Fruit fly (Drosophila melanogaster) whole organism, wandering third instar larva: ENCODE results near the gene CG14564.

Experiments used
- CG32264 ChIP-seq: fragments of 200-800 bp; sonication (Bioruptor generic); optimal IDR thresholded peaks from 2 replicates; lab custom pipeline; 2016; ENCODE audit warnings: missing biosample characterization, missing genetic modification characterization
- CG9705 ChIP-seq: fragments of 200-800 bp; sonication (Bioruptor generic); optimal IDR thresholded peaks from 2 replicates; lab custom pipeline; 2018; ENCODE audit warnings: missing biosample characterization, mild to moderate bottlenecking, missing genetic modification characterization
- CrebA ChIP-seq: fragments of 200-800 bp; sonication (Bioruptor generic); optimal IDR thresholded peaks from 2 replicates; lab custom pipeline; 2016; ENCODE audit warnings: missing biosample characterization, mild to moderate bottlenecking, missing genetic modification characterization, borderline replicate concordance
- Dfd ChIP-seq: fragments of >200 bp; optimal IDR thresholded peaks from 2 replicates; lab custom pipeline; 2017; ENCODE audit warnings: missing biosample characterization, missing genetic modification characterization
- Dif ChIP-seq: fragments of 200-275, 200-300 bp; sonication (Bioruptor generic); optimal IDR thresholded peaks from 2 replicates; lab custom pipeline; 2018; ENCODE audit warnings: missing biosample characterization, missing genetic modification characterization; ENCODE audit not compliant: partially characterized antibody
- GATAd ChIP-seq: sonication (Bioruptor generic); optimal IDR thresholded peaks from 2 replicates; lab custom pipeline; 2016; ENCODE audit warnings: missing biosample characterization, missing genetic modification characterization
- HLH106 ChIP-seq: fragments of 200-800 bp; optimal IDR thresholded peaks from 3 replicates; lab custom pipeline; 2019; ENCODE audit warnings: missing biosample characterization, mild to moderate bottlenecking, missing genetic modification characterization, moderate library complexity
- Hnf4 ChIP-seq: fragments of 200-800 bp; sonication (Bioruptor generic); optimal IDR thresholded peaks from 2 replicates; lab custom pipeline; 2016; ENCODE audit warnings: missing biosample characterization, mild to moderate bottlenecking, missing genetic modification characterization
- Hr78 ChIP-seq: fragments of >200 bp; optimal IDR thresholded peaks from 2 replicates; lab custom pipeline; 2017; ENCODE audit warnings: missing biosample characterization, missing genetic modification characterization
- Hr83 ChIP-seq: fragments of 200-300 bp; sonication (Bioruptor generic); optimal IDR thresholded peaks from 2 replicates; lab custom pipeline; 2016; ENCODE audit warnings: missing biosample characterization, mild to moderate bottlenecking, missing genetic modification characterization, moderate library complexity; ENCODE audit not compliant: poor library complexity, severe bottlenecking
- Jra ChIP-seq: sonication (Bioruptor generic); optimal IDR thresholded peaks from 2 replicates; lab custom pipeline; 2016; ENCODE audit warnings: missing biosample characterization, missing genetic modification characterization
- N ChIP-seq: fragments of >200 bp; optimal IDR thresholded peaks from 2 replicates; lab custom pipeline; 2018; ENCODE audit warnings: missing biosample characterization, missing external identifiers, missing genetic modification characterization
- OdsH ChIP-seq: fragments of 200-800 bp; sonication (Bioruptor generic); optimal IDR thresholded peaks from 2 replicates; lab custom pipeline; 2016; ENCODE audit warnings: missing biosample characterization, mild to moderate bottlenecking, missing genetic modification characterization
- Rel ChIP-seq, 2 experiments: fragments of 200-800 bp; sonication (Bioruptor generic) in 1 of 2; optimal IDR thresholded peaks; 2 replicates in 1 of 2; 3 replicates in 1 of 2; lab custom pipeline; 2016 to 2019; ENCODE audit warnings: mild to moderate bottlenecking in 2 of 2, missing biosample characterization in 2 of 2, missing genetic modification characterization in 2 of 2, moderate library complexity in 1 of 2
- Sp1 ChIP-seq: fragments of 200-800 bp; sonication (Bioruptor generic); optimal IDR thresholded peaks from 3 replicates; lab custom pipeline; 2019; ENCODE audit warnings: missing biosample characterization, mild to moderate bottlenecking, missing genetic modification characterization, moderate library complexity
- Vsx2 ChIP-seq: fragments of 200-300, 225-300 bp; sonication (Bioruptor generic); optimal IDR thresholded peaks from 2 replicates; lab custom pipeline; 2018; ENCODE audit warnings: missing biosample characterization, missing genetic modification characterization; ENCODE audit not compliant: partially characterized antibody
- br ChIP-seq: fragments of 200-800 bp; sonication (Bioruptor generic); optimal IDR thresholded peaks from 2 replicates; lab custom pipeline; 2016; ENCODE audit warnings: missing biosample characterization, missing genetic modification characterization
- brk ChIP-seq: fragments of 200-800 bp; sonication (Bioruptor generic); optimal IDR thresholded peaks from 2 replicates; lab custom pipeline; 2016; ENCODE audit warnings: missing biosample characterization, mild to moderate bottlenecking, missing genetic modification characterization
- dl ChIP-seq, 2 experiments: fragments of 175-275, 200-275 bp in 1 of 2; fragments of 200-275 bp in 1 of 2; sonication (Bioruptor generic); optimal IDR thresholded peaks; lab custom pipeline; 2018; ENCODE audit warnings: mild to moderate bottlenecking in 2 of 2, missing biosample characterization in 2 of 2, missing genetic modification characterization in 2 of 2, moderate library complexity in 2 of 2; ENCODE audit not compliant: partially characterized antibody in 2 of 2, insufficient read depth in 1 of 2
- dmrt93B ChIP-seq: fragments of 200-800 bp; sonication (Bioruptor generic); optimal IDR thresholded peaks from 2 replicates; lab custom pipeline; 2018; ENCODE audit warnings: missing biosample characterization, mild to moderate bottlenecking, missing genetic modification characterization
- dsf ChIP-seq: sonication (Bioruptor generic); optimal IDR thresholded peaks from 2 replicates; lab custom pipeline; 2016; ENCODE audit warnings: missing biosample characterization, missing genetic modification characterization, borderline replicate concordance
- ey ChIP-seq: fragments of 200-800 bp; sonication (Bioruptor generic); optimal IDR thresholded peaks from 2 replicates; lab custom pipeline; 2016; ENCODE audit warnings: missing biosample characterization, missing genetic modification characterization
- foxo ChIP-seq, 2 experiments: fragments of 200-800 bp; sonication (Bioruptor generic); optimal IDR thresholded peaks; 2 replicates in 1 of 2; 3 replicates in 1 of 2; lab custom pipeline; 2016 to 2017; ENCODE audit warnings: missing biosample characterization in 2 of 2, missing genetic modification characterization in 2 of 2
- fru ChIP-seq: fragments of 200-800 bp; sonication (Bioruptor generic); optimal IDR thresholded peaks from 3 replicates; lab custom pipeline; 2016; ENCODE audit warnings: missing biosample characterization, mild to moderate bottlenecking, missing genetic modification characterization
- h ChIP-seq: fragments of 200-800 bp; sonication (Bioruptor generic); optimal IDR thresholded peaks from 3 replicates; lab custom pipeline; 2016; ENCODE audit warnings: missing biosample characterization, mild to moderate bottlenecking, missing genetic modification characterization
- jim ChIP-seq: fragments of 175-275, 200-325 bp; sonication (Bioruptor generic); optimal IDR thresholded peaks from 2 replicates; lab custom pipeline; 2016; ENCODE audit warnings: missing biosample characterization, mild to moderate bottlenecking, missing genetic modification characterization
- lola ChIP-seq: fragments of >200 bp; optimal IDR thresholded peaks from 2 replicates; lab custom pipeline; 2017; ENCODE audit warnings: missing biosample characterization, missing genetic modification characterization
- pan ChIP-seq: fragments of >200 bp; optimal IDR thresholded peaks from 2 replicates; lab custom pipeline; 2017
- psq ChIP-seq: fragments of 200-800 bp; sonication (Bioruptor generic); optimal IDR thresholded peaks from 3 replicates; lab custom pipeline; 2017; ENCODE audit warnings: missing biosample characterization, mild to moderate bottlenecking, missing genetic modification characterization, moderate library complexity
- rgr ChIP-seq: fragments of 200-800 bp; sonication (Bioruptor generic); optimal IDR thresholded peaks from 3 replicates; lab custom pipeline; 2016; ENCODE audit warnings: missing biosample characterization, mild to moderate bottlenecking, missing genetic modification characterization
- sage ChIP-seq: fragments of 200-800 bp; sonication (Bioruptor generic); optimal IDR thresholded peaks from 2 replicates; lab custom pipeline; 2016; ENCODE audit warnings: missing biosample characterization, mild to moderate bottlenecking, missing genetic modification characterization
- tai ChIP-seq: sonication (Bioruptor generic); optimal IDR thresholded peaks from 2 replicates; lab custom pipeline; 2016; ENCODE audit warnings: missing biosample characterization, missing genetic modification characterization
- usp ChIP-seq: fragments of >200 bp; optimal IDR thresholded peaks from 2 replicates; lab custom pipeline; 2017; ENCODE audit warnings: missing biosample characterization, missing genetic modification characterization
- woc ChIP-seq: sonication (Bioruptor generic); optimal IDR thresholded peaks from 2 replicates; lab custom pipeline; 2016; ENCODE audit warnings: missing biosample characterization, mild to moderate bottlenecking, missing genetic modification characterization

The CG14564 gene

DNA sequence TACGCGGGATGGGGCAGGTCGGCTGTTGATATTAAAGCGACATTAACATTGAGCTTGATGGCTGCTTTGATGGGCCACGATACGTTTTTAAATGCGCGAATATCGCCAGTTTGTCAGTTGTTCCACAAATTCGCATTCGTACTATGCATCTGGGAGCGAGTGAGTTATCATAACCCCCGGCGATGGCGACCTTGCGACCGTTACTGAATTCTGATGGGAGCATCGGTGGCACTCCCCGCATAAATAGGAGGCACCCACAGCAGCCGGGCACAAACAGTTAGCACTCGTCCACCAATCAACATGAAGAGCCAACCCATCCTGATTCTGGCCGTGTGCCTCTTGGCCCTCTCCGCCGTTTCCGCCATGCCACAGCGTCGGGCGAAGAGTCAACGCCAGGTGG lies at the start of gene CG14564:
CG14564 (plus strand) TSS at position 301 of the 400 bp plus-strand sequence.
- no peak for TF ChIP-seq Rel (GFP tag; optimal IDR thresholded peaks at IDR 0.05; lab: Kevin White, UChicago)
- no peak for TF ChIP-seq Rel (tag; optimal IDR thresholded peaks at IDR 0.05; lab: Kevin White, UChicago)
- no peak for TF ChIP-seq dl (GFP tag; optimal IDR thresholded peaks at IDR 0.05; lab: Kevin White, UChicago; ENCODE audit: insufficient read depth in 1 of 2, partially characterized antibody in 2 of 2)
- no peak for TF ChIP-seq usp (GFP tag; lab: Kevin White, UChicago)
- no peak for TF ChIP-seq Dif (GFP tag; lab: Kevin White, UChicago)
- TF ChIP-seq tai (GFP tag; lab: Kevin White, UChicago): no peak
- TF ChIP-seq Vsx2 (GFP tag; lab: Kevin White, UChicago): no peak
- no peak for TF ChIP-seq Sp1 (GFP tag; lab: Kevin White, UChicago)
- no peak for TF ChIP-seq rgr
- no peak for TF ChIP-seq CG32264 (GFP tag; lab: Kevin White, UChicago)
- no peak for TF ChIP-seq CG9705
- no peak for TF ChIP-seq dsf (GFP tag; lab: Kevin White, UChicago)
- no peak for TF ChIP-seq ey (GFP tag; lab: Kevin White, UChicago)

DNA sequence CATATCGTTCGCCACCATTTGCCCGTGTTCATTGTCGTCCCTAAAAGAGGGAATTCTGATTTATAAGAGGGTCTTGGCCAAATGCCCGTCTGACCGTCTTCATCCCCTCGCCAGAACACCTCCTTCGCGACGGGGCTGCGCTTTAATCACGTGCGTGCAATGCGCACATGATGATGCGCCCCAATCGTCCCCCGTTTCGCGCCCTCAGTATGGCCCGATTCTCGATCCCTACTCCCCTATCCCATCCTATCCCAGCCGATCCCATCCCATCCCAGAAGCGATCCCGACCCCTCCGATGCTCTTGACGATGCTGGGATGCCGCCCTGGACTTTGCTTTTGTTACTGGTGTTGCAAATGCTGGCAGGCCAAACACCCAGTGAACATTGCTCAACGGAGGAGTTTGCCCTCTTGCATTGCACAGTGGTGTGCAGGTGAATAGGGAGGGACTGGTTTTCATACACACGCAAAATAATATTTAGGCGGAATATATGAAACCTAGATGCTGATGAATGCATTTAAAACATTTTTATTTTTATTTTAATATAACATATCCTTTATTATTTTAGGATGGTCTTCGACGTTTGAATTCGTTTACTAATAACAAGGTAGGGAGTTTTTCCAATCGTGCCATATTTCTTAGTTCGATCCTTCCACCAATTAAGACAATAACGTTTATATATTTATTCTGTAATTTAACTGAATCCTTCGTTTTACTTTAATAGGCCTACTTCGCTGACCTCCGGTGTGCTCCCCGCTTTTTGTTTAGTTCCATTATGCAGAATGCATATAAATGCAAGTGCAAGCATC lies 47.0 kb upstream of the CG14564 start:
- TF ChIP-seq GATAd: no peak
- peak; percentile 15 for TF ChIP-seq Hnf4 (GFP tag; lab: Kevin White, UChicago)
- TF ChIP-seq Hr83: peak; percentile 54
- TF ChIP-seq foxo (GFP tag; optimal IDR thresholded peaks at IDR 0.05; lab: Kevin White, UChicago): peak in 1 of 2 experiments; percentile 75
- TF ChIP-seq Rel (GFP tag; optimal IDR thresholded peaks at IDR 0.05; lab: Kevin White, UChicago): no peak
- peak; percentile 2 for TF ChIP-seq Rel (tag; optimal IDR thresholded peaks at IDR 0.05; lab: Kevin White, UChicago)
- TF ChIP-seq fru (GFP tag; lab: Kevin White, UChicago): peak; percentile 71
- peak; percentile 30 for TF ChIP-seq br
- TF ChIP-seq Dfd (GFP tag; lab: Kevin White, UChicago): no peak
- peak; percentile 58 for TF ChIP-seq woc (GFP tag; lab: Kevin White, UChicago)
- TF ChIP-seq CG32264 (GFP tag; lab: Kevin White, UChicago): no peak
- no peak for TF ChIP-seq Hr78 (GFP tag; lab: Kevin White, UChicago)
- no peak for TF ChIP-seq Jra (GFP tag; lab: Kevin White, UChicago)
- no peak for TF ChIP-seq pan (lab: Kevin White, UChicago)
- no peak for TF ChIP-seq dsf (GFP tag; lab: Kevin White, UChicago)
- no peak for TF ChIP-seq dl (GFP tag; optimal IDR thresholded peaks at IDR 0.05; lab: Kevin White, UChicago; ENCODE audit: insufficient read depth in 1 of 2, partially characterized antibody in 2 of 2)
- TF ChIP-seq Vsx2 (GFP tag; lab: Kevin White, UChicago): no peak
- TF ChIP-seq HLH106 (tag; lab: Kevin White, UChicago): peak; percentile 85
- no peak for TF ChIP-seq tai (GFP tag; lab: Kevin White, UChicago)
- peak; percentile 87 for TF ChIP-seq Sp1 (GFP tag; lab: Kevin White, UChicago)
- no peak for TF ChIP-seq lola (GFP tag; lab: Kevin White, UChicago)
- no peak for TF ChIP-seq jim (GFP tag; lab: Kevin White, UChicago)
- TF ChIP-seq ey (GFP tag; lab: Kevin White, UChicago): peak; percentile 61
- TF ChIP-seq rgr: peak; percentile 68
- TF ChIP-seq Dif (GFP tag; lab: Kevin White, UChicago): peak; percentile 57
- no peak for TF ChIP-seq usp (GFP tag; lab: Kevin White, UChicago)
- peak; percentile 79 for TF ChIP-seq OdsH (GFP tag; lab: Kevin White, UChicago)
- peak; percentile 83 for TF ChIP-seq dmrt93B
- TF ChIP-seq CG9705: peak; percentile 64
- TF ChIP-seq sage (GFP tag; lab: Kevin White, UChicago): peak; percentile 50
- peak; percentile 39 for TF ChIP-seq brk
- peak; percentile 79 for TF ChIP-seq psq
- no peak for TF ChIP-seq N (GFP tag; lab: Kevin White, UChicago)
- TF ChIP-seq h (GFP tag; lab: Kevin White, UChicago): peak; percentile 74
- TF ChIP-seq CrebA (GFP tag; lab: Kevin White, UChicago): peak; percentile 1
- TF ChIP-seq, all 38 proteins: peak for 20
